Fruit fly (Drosophila melanogaster): Measurements from ENCODE around the gene Orct.

Orct gene

DNA sequence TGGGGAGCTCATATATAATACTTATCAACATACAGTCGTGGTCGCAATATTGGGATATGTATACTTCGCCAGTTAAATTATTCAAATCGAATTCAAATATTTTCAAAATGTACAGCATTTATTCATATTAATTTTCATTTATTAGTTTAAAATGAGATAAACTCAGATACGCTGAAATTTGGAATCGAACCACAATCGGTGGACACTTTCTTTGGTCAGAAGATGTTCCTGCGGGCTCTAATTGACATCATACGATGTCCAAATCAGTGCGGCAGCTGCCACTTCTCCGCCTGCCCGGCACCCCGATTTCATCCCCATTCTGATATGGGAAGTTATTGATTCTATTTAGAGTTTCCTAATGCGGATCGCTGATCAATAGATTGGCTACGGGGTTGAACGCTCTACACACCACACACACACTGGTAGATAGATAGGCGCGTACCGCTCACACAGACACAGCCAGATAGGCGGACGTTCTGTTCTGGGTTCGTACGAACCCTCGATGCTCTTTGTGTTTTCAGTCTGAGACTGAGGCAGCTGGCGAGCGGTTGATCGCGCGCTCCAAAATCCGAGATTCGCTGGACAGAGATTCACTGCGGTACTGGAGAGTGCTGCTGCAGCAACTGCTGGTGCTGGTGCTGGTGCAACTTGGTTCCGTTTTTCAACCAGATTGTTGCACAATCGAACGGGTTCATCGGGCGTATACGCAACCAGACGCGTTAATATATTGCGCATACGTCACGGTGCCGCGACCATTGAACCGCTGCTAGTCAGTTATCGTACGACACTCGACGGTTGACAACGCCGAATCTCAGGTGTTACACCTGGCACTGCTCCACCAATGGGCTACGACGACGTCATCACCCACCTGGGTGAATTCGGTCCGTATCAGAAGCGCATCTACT is at the start of gene Orct (continued):
- no peak for TF ChIP-seq prd (optimal IDR thresholded peaks at IDR 0.05)
- peak; percentile 65 for TF ChIP-seq prd (GFP tag; IDR thresholded peaks at IDR 0.05)
- no peak for TF ChIP-seq Mad (GFP tag; optimal IDR thresholded peaks at IDR 0.05)
- peak; percentile 54 for TF ChIP-seq CG5180 (GFP tag; optimal IDR thresholded peaks at IDR 0.05)
- no peak for TF ChIP-seq Dp (GFP tag; optimal IDR thresholded peaks at IDR 0.05)
- TF ChIP-seq ase (GFP tag; IDR thresholded peaks at IDR 0.05): 0 out of 3 replicates have a peak, but pooled peaks have one; percentile 48
- peak; percentile 79 for TF ChIP-seq CG13424 (tag; optimal IDR thresholded peaks at IDR 0.05)
- no peak for TF ChIP-seq Hr39 (optimal IDR thresholded peaks at IDR 0.05)
- peak; percentile 78 for TF ChIP-seq CG15269 (tag; optimal IDR thresholded peaks at IDR 0.05)
- TF ChIP-seq CG12236 (GFP tag; optimal IDR thresholded peaks at IDR 0.05): no peak
- 0 out of 2 replicates have a peak, but pooled peaks have one; percentile 18 for TF ChIP-seq wdn (GFP tag; IDR thresholded peaks at IDR 0.05)
- no peak for TF ChIP-seq Doc2 (GFP tag; IDR thresholded peaks at IDR 0.05)
- no peak for TF ChIP-seq CG8290 (GFP tag; optimal IDR thresholded peaks at IDR 0.05)
- peak in 1 of 2 experiments; percentile 60 for TF ChIP-seq CG8290 (tag; optimal IDR thresholded peaks at IDR 0.05)
- peak; percentile 6 for TF ChIP-seq Lhr (GFP tag; optimal IDR thresholded peaks at IDR 0.05)
- peak; percentile 29 for TF ChIP-seq sd (tag; optimal IDR thresholded peaks at IDR 0.05)
- peak; percentile 37 for TF ChIP-seq CG3838 (GFP tag; optimal IDR thresholded peaks at IDR 0.05)
- TF ChIP-seq YL-1 (GFP tag; optimal IDR thresholded peaks at IDR 0.05): peak; percentile 5
- TF ChIP-seq CG10959 (GFP tag; IDR thresholded peaks at IDR 0.05): no peak
- peak; percentile 65 for TF ChIP-seq shn (GFP tag; optimal IDR thresholded peaks at IDR 0.05)
- TF ChIP-seq CG1832 (GFP tag; optimal IDR thresholded peaks at IDR 0.05): peak; percentile 17
- peak; percentile 55 for TF ChIP-seq Ssrp (tag; optimal IDR thresholded peaks at IDR 0.05)
- peak; percentile 27 for TF ChIP-seq emc (GFP tag; optimal IDR thresholded peaks at IDR 0.05)
- TF ChIP-seq phol (tag; optimal IDR thresholded peaks at IDR 0.05): peak; percentile 73
- peak; percentile 74 for TF ChIP-seq nmo (GFP tag; optimal IDR thresholded peaks at IDR 0.05)
- TF ChIP-seq CG5245 (GFP tag; optimal IDR thresholded peaks at IDR 0.05): peak; percentile 30
- TF ChIP-seq Ada2b (GFP tag; IDR thresholded peaks at IDR 0.05): peak; percentile 27
- TF ChIP-seq CG8478 (optimal IDR thresholded peaks at IDR 0.05): no peak
- TF ChIP-seq chm (GFP tag; IDR thresholded peaks at IDR 0.05): 0 out of 2 replicates have a peak, but pooled peaks have one; percentile 46
- 0 out of 2 replicates have a peak, but pooled peaks have one; percentile 19 for TF ChIP-seq Poxn (GFP tag; IDR thresholded peaks at IDR 0.05)
- TF ChIP-seq CkIIα-i1 (GFP tag; IDR thresholded peaks at IDR 0.05): no peak
- TF ChIP-seq CG12299 (tag; optimal IDR thresholded peaks at IDR 0.05): peak; percentile 71
- TF ChIP-seq ssp (GFP tag; IDR thresholded peaks at IDR 0.05): peak; percentile 33; the same call in 1 of the 2 replicates
- peak; percentile 55 for TF ChIP-seq Myb (GFP tag; optimal IDR thresholded peaks at IDR 0.05)
- TF ChIP-seq Doc3 (GFP tag; IDR thresholded peaks at IDR 0.05; ENCODE audit: partially characterized antibody): no peak
- TF ChIP-seq slbo (GFP tag; IDR thresholded peaks at IDR 0.05): peak; percentile 84
- TF ChIP-seq ERR (GFP tag; optimal IDR thresholded peaks at IDR 0.05): peak; percentile 15
- TF ChIP-seq CG18476 (GFP tag; optimal IDR thresholded peaks at IDR 0.05): peak; percentile 51
- no peak for TF ChIP-seq CG14050 (GFP tag; IDR thresholded peaks at IDR 0.05)
- peak; percentile 75 for TF ChIP-seq Rfx (GFP tag; IDR thresholded peaks at IDR 0.05)
- TF ChIP-seq Bteb2 (GFP tag; optimal IDR thresholded peaks at IDR 0.05): peak; percentile 56
- TF ChIP-seq Atf-2 (GFP tag; optimal IDR thresholded peaks at IDR 0.05): peak; percentile 37
- TF ChIP-seq sob (GFP tag; IDR thresholded peaks at IDR 0.05): peak; percentile 66; the same call in 1 of the 2 replicates
- TF ChIP-seq slou (GFP tag; optimal IDR thresholded peaks at IDR 0.05): no peak
- peak; percentile 27 for TF ChIP-seq CG8089 (GFP tag; optimal IDR thresholded peaks at IDR 0.05)
- peak; percentile 37 for TF ChIP-seq CG9876 (GFP tag; optimal IDR thresholded peaks at IDR 0.05)
- peak; percentile 89 for TF ChIP-seq Hmr (GFP tag; optimal IDR thresholded peaks at IDR 0.05)
- TF ChIP-seq CG6765 (GFP tag; optimal IDR thresholded peaks at IDR 0.05): peak; percentile 77
- peak; percentile 75 for TF ChIP-seq unpg (GFP tag; optimal IDR thresholded peaks at IDR 0.05)
- peak; percentile 51 for TF ChIP-seq CG6813 (GFP tag; optimal IDR thresholded peaks at IDR 0.05)
